Worm (Caenorhabditis elegans) whole organism, L3 larva: Measurements from ENCODE around the gene mct-4.

ENCODE experiments used
- elt-1 ChIP-seq: fragments of 150-350 bp; optimal IDR thresholded peaks from 2 replicates; lab custom pipeline; 2014; ENCODE audit warnings: missing biosample characterization, missing genetic modification characterization
- nhr-12 ChIP-seq: fragments of 150-350 bp; optimal IDR thresholded peaks from 2 replicates; lab custom pipeline; 2014; ENCODE audit warnings: missing biosample characterization, missing genetic modification characterization
- nhr-77 ChIP-seq: fragments of 150-350 bp; optimal IDR thresholded peaks from 2 replicates; lab custom pipeline; 2014; ENCODE audit warnings: missing biosample characterization, missing genetic modification characterization
- pha-4 ChIP-seq: fragments of 150-350 bp; optimal IDR thresholded peaks from 2 replicates; lab custom pipeline; 2014; ENCODE audit warnings: missing biosample characterization, missing genetic modification reagents, missing genetic modification characterization
- snpc-4 ChIP-seq: fragments of 150-350 bp; optimal IDR thresholded peaks from 2 replicates; lab custom pipeline; 2014; ENCODE audit warnings: missing biosample characterization, missing genetic modification characterization
- unc-62 ChIP-seq: fragments of 150-350 bp; sonication (generic microtip); optimal IDR thresholded peaks from 4 replicates; lab custom pipeline; 2014; ENCODE audit warnings: missing biosample characterization, missing genetic modification reagents, missing genetic modification characterization
- ztf-11 ChIP-seq: fragments of 150-350 bp; optimal IDR thresholded peaks from 2 replicates; lab custom pipeline; 2014; ENCODE audit warnings: missing biosample characterization, missing genetic modification characterization

DNA sequence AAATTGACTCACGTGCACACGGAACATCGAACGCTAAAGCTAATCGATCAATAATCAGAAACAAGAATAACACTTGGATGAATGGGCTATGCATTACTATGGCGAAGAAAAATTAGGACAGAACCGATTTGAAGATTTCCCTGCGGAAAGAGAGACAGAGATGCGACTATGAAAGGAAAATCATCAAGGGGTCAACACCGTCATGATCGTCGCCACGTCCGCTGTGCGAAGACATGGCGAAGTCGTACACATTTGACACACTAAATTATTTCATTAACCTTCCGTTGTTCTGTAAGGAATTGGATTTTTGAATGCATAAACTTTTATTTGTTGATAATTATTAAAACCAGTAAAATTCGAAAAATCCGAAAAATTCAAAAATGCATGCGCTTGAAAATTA, 39.7 kb upstream of the mct-4 start, which contains the start of gene M03F4.6:
- TF ChIP-seq nhr-77 (tag; lab: Kevin White, UChicago) (no peak), elt-1 (no peak), pha-4 (no peak), nhr-12 (tag; lab: Kevin White, UChicago) (no peak), ztf-11 (no peak), unc-62 (no peak), snpc-4 (tag; lab: Kevin White, UChicago) (no peak)
